Fruit fly (Drosophila melanogaster): ENCODE results near the gene CG14301.

Gene CG14301

DNA sequence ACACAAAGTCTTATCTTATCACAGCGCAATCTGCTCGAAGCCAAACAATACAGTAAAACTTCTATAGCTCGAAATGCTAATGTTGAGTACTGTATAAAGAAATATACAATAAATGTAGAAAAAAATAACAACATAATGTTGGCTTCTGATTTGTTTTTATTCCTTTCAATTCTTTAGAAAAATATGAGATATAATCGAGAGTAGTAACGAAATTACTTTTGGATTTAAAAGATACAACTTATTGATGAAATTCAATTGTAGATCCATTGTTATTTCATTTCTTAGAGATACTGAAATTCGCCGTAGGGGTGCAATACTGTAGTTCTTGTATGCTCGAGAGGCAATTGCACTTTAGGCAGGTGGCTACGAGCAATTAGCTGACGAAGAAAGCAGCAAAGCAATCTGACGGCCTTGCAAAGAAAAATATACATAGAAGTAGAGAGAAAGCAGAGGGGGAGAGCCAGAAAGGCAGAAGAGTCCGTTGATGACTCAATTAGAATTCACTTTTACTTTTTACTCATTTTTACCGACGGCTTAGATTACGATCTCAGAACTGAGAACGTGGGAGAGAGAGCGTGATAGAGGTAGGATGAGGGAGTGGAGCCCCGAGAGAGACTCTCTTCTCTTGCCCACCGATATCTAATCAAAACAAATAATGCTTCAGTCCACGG is 29.3 kb upstream of the CG14301 start (continued):
- no peak for TF ChIP-seq ftz-f1 (GFP tag; optimal IDR thresholded peaks at IDR 0.05)
- TF ChIP-seq aop (GFP tag; IDR thresholded peaks at IDR 0.05), result no peak
- peak in 1 of 2 experiments; percentile 57 for TF ChIP-seq Hr51 (GFP tag; optimal IDR thresholded peaks at IDR 0.05)
- peak; percentile 27; the same call in 1 of the 2 replicates for TF ChIP-seq Awh (GFP tag; IDR thresholded peaks at IDR 0.05)
- TF ChIP-seq Pdp1 (GFP tag; optimal IDR thresholded peaks at IDR 0.05), result peak in 1 of 2 experiments; percentile 51
- no peak for TF ChIP-seq gro (GFP tag; optimal IDR thresholded peaks at IDR 0.05)
- TF ChIP-seq CG17359 (tag; optimal IDR thresholded peaks at IDR 0.05), result peak; percentile 49
- TF ChIP-seq Antp (GFP tag; optimal IDR thresholded peaks at IDR 0.05), result no peak
- TF ChIP-seq lmd (GFP tag; IDR thresholded peaks at IDR 0.05), result peak; percentile 45
- no peak for TF ChIP-seq CG13894 (tag; optimal IDR thresholded peaks at IDR 0.05)
- no peak for TF ChIP-seq CG7745 (tag; optimal IDR thresholded peaks at IDR 0.05)
- no peak for TF ChIP-seq zf30C (GFP tag; optimal IDR thresholded peaks at IDR 0.05)
- no peak for TF ChIP-seq Dp (GFP tag; optimal IDR thresholded peaks at IDR 0.05)
- no peak for TF ChIP-seq Lpt (GFP tag; optimal IDR thresholded peaks at IDR 0.05)
- no peak for TF ChIP-seq insv (GFP tag; optimal IDR thresholded peaks at IDR 0.05)
- TF ChIP-seq Jarid2 (GFP tag; optimal IDR thresholded peaks at IDR 0.05), result no peak
- no peak for TF ChIP-seq H2.0 (GFP tag; IDR thresholded peaks at IDR 0.05)
- TF ChIP-seq CG33213 (GFP tag; optimal IDR thresholded peaks at IDR 0.05), result no peak
- no peak for TF ChIP-seq CG12236 (GFP tag; optimal IDR thresholded peaks at IDR 0.05)
- TF ChIP-seq CG4282 (GFP tag; optimal IDR thresholded peaks at IDR 0.05), result no peak
- TF ChIP-seq CG13424 (tag; optimal IDR thresholded peaks at IDR 0.05), result peak; percentile 67
- TF ChIP-seq amos (GFP tag; IDR thresholded peaks at IDR 0.05; ENCODE audit: partially characterized antibody), result no peak
- TF ChIP-seq dm (GFP tag; optimal IDR thresholded peaks at IDR 0.05), result no peak
- TF ChIP-seq tgo (GFP tag; IDR thresholded peaks at IDR 0.05), result no peak
- no peak for TF ChIP-seq kni (GFP tag; optimal IDR thresholded peaks at IDR 0.05)
- TF ChIP-seq h (optimal IDR thresholded peaks at IDR 0.05), result no peak
- TF ChIP-seq CG30403 (GFP tag; optimal IDR thresholded peaks at IDR 0.05), result peak; percentile 75
- no peak for TF ChIP-seq mld (GFP tag; IDR thresholded peaks at IDR 0.05; ENCODE audit: partially characterized antibody)
- TF ChIP-seq Gsc (GFP tag; IDR thresholded peaks at IDR 0.05), result no peak
- peak; percentile 14 for TF ChIP-seq CG5180 (GFP tag; optimal IDR thresholded peaks at IDR 0.05)
- no peak for TF ChIP-seq Kr (GFP tag; optimal IDR thresholded peaks at IDR 0.05)
- no peak for TF ChIP-seq Rx (GFP tag; IDR thresholded peaks at IDR 0.05)
- no peak for TF ChIP-seq BtbVII (GFP tag; optimal IDR thresholded peaks at IDR 0.05)
- no peak for TF ChIP-seq CG6791 (GFP tag; IDR thresholded peaks at IDR 0.05; ENCODE audit: partially characterized antibody)
- peak; percentile 62 for TF ChIP-seq dmrt11E (tag; optimal IDR thresholded peaks at IDR 0.05)
- no peak for TF ChIP-seq emc (GFP tag; optimal IDR thresholded peaks at IDR 0.05)
- TF ChIP-seq slp2 (GFP tag; optimal IDR thresholded peaks at IDR 0.05), result peak; percentile 27
- TF ChIP-seq CG17568 (GFP tag; optimal IDR thresholded peaks at IDR 0.05), result no peak
- TF ChIP-seq CG16813 (GFP tag; IDR thresholded peaks at IDR 0.05; ENCODE audit: partially characterized antibody), result no peak
- TF ChIP-seq CG2875 (GFP tag; optimal IDR thresholded peaks at IDR 0.05), result no peak
- no peak for TF ChIP-seq da (GFP tag; optimal IDR thresholded peaks at IDR 0.05)
- no peak for TF ChIP-seq HLH3B (GFP tag; IDR thresholded peaks at IDR 0.05)
- no peak for TF ChIP-seq pb (GFP tag; optimal IDR thresholded peaks at IDR 0.05)
- no peak for TF ChIP-seq Mes4 (GFP tag; optimal IDR thresholded peaks at IDR 0.05)
- no peak for TF ChIP-seq CG15073 (GFP tag; optimal IDR thresholded peaks at IDR 0.05)
- TF ChIP-seq cg (GFP tag; optimal IDR thresholded peaks at IDR 0.05), result no peak
- TF ChIP-seq CG11696 (GFP tag; IDR thresholded peaks at IDR 0.05), result no peak
- TF ChIP-seq grn (GFP tag; optimal IDR thresholded peaks at IDR 0.05), result peak; percentile 85
- TF ChIP-seq CG14860 (GFP tag; IDR thresholded peaks at IDR 0.05; ENCODE audit: partially characterized antibody), result no peak
- no peak for TF ChIP-seq jigr1 (GFP tag; IDR thresholded peaks at IDR 0.05)
